Worm (Caenorhabditis elegans) whole organism, L3 larva: ENCODE data around the gene C14E2.4.

Experiments used
- ZK546.5 ChIP-seq: sonication (generic microtip); optimal IDR thresholded peaks from 2 replicates; lab custom pipeline; 2017; ENCODE audit warnings: missing biosample characterization, missing genetic modification characterization
- aly-2 ChIP-seq: fragments of 150-350 bp; optimal IDR thresholded peaks from 2 replicates; lab custom pipeline; 2014; ENCODE audit warnings: missing biosample characterization, missing genetic modification characterization
- ama-1 ChIP-seq: fragments of 150-350 bp; optimal IDR thresholded peaks from 2 replicates; lab custom pipeline; 2018
- ceh-9 ChIP-seq: sonication (generic microtip); optimal IDR thresholded peaks from 2 replicates; lab custom pipeline; 2018; ENCODE audit warnings: missing biosample characterization, missing genetic modification characterization
- fos-1 ChIP-seq: fragments of 150-350 bp; optimal IDR thresholded peaks from 2 replicates; lab custom pipeline; 2014; ENCODE audit warnings: missing biosample characterization, missing genetic modification characterization
- nhr-11 ChIP-seq: fragments of 150-350 bp; optimal IDR thresholded peaks from 2 replicates; lab custom pipeline; 2014; ENCODE audit warnings: missing biosample characterization, missing genetic modification characterization
- nhr-23 ChIP-seq: fragments of 150-350 bp; optimal IDR thresholded peaks from 2 replicates; lab custom pipeline; 2014; ENCODE audit warnings: missing biosample characterization, missing genetic modification reagents, missing genetic modification characterization
- pha-4 ChIP-seq: fragments of 150-350 bp; optimal IDR thresholded peaks from 2 replicates; lab custom pipeline; 2014; ENCODE audit warnings: missing biosample characterization, missing genetic modification reagents, missing genetic modification characterization
- sea-2 ChIP-seq: fragments of 150-350 bp; sonication (generic microtip); optimal IDR thresholded peaks from 4 replicates; lab custom pipeline; 2014; ENCODE audit warnings: missing biosample characterization, missing genetic modification reagents, missing genetic modification characterization
- snpc-4 ChIP-seq: fragments of 150-350 bp; optimal IDR thresholded peaks from 2 replicates; lab custom pipeline; 2014; ENCODE audit warnings: missing biosample characterization, missing genetic modification characterization
- unc-39 ChIP-seq: sonication (generic microtip); optimal IDR thresholded peaks from 4 replicates; lab custom pipeline; 2017; ENCODE audit warnings: missing biosample characterization, missing genetic modification characterization
- unc-62 ChIP-seq: fragments of 150-350 bp; sonication (generic microtip); optimal IDR thresholded peaks from 4 replicates; lab custom pipeline; 2014; ENCODE audit warnings: missing biosample characterization, missing genetic modification reagents, missing genetic modification characterization
- ztf-11 ChIP-seq: fragments of 150-350 bp; optimal IDR thresholded peaks from 2 replicates; lab custom pipeline; 2014; ENCODE audit warnings: missing biosample characterization, missing genetic modification characterization
- ztf-4 ChIP-seq: fragments of 150-350 bp; optimal IDR thresholded peaks from 2 replicates; lab custom pipeline; 2014; ENCODE audit warnings: missing biosample characterization, missing genetic modification characterization

DNA sequence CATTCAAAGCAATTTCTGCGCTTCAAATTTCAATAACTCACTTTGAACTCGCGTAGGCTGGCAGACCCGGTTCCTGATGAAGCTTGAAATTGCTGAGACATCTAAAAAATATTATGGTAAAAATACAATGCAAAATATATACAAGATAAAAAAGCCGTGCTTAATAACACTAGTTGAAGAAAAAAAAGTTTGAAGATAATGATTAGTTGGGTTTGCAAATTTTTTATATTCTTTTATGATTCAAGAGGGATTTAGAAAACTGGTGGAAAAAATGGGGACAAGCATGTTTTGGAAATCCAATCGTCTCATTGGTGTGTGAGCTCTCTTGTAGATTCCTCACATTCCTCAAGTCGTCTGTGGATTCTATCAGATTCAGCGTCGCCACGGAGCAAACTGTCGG is 31.5 kb upstream of the C14E2.4 start, which contains the start of gene ceh-21:
- TF ChIP-seq snpc-4 (no peak), ZK546.5 (tag; lab: Kevin White, UChicago) (no peak), ama-1 (lab: Kevin White, UChicago) (no peak), unc-62 (no peak), sea-2 (GFP tag; lab: Kevin White, UChicago) (no peak), ztf-11 (no peak), nhr-11 (tag; lab: Kevin White, UChicago) (no peak), ceh-9 (tag; lab: Kevin White, UChicago) (no peak), fos-1 (tag; lab: Kevin White, UChicago) (no peak), aly-2 (tag; lab: Kevin White, UChicago) (no peak), pha-4 (tag; lab: Kevin White, UChicago) (no peak), ztf-4 (tag; lab: Kevin White, UChicago) (no peak), nhr-23 (tag; lab: Kevin White, UChicago) (no peak), unc-39 (no peak)
